Fruit fly (Drosophila melanogaster): Measurements from ENCODE around the gene CG11504.

DNA sequence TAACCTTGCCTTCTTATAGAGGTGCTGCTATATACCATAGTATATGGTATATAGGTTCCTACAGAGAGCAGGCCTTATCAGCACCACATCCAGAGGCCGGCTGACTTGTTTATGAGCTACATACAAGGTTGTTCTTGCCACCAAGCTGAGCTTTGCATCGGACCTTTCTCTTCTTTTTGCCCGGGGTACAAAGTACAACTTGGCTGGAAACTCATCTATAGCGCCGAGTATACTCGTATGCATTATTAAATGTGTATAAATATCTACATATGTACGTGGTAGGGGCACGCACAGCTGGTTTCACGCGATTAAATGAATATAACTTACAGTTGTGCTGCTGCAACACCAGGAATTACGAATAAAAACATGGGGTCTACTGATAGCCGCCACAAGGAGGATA is 16.2 kb downstream of the CG11504 start:
- TF ChIP-seq CG34224 (GFP tag; IDR thresholded peaks at IDR 0.05; ENCODE audit: partially characterized antibody) (no peak), az2 (GFP tag; optimal IDR thresholded peaks at IDR 0.05) (no peak), CG10366 (GFP tag; IDR thresholded peaks at IDR 0.05) (no peak), insv (GFP tag; optimal IDR thresholded peaks at IDR 0.05) (no peak), gce (GFP tag; IDR thresholded peaks at IDR 0.05) (no peak), gcm (GFP tag; optimal IDR thresholded peaks at IDR 0.05) (no peak), CG12104 (GFP tag; optimal IDR thresholded peaks at IDR 0.05) (no peak), CG6272 (GFP tag; IDR thresholded peaks at IDR 0.05) (no peak), toy (GFP tag; IDR thresholded peaks at IDR 0.05) (no peak)
